Fruit fly (Drosophila melanogaster) whole organism, embryonic: ENCODE data around the gene CG42592.

Source experiments
- ATbp ChIP-seq: fragments of 200-800 bp; sonication (Bioruptor generic); optimal IDR thresholded peaks from 2 replicates; lab custom pipeline; 2017; ENCODE audit warnings: missing biosample characterization, mild to moderate bottlenecking, missing genetic modification characterization, missing genetic modification reagents
- Atf3 ChIP-seq: fragments of 200-800 bp; sonication (Bioruptor generic); optimal IDR thresholded peaks from 3 replicates; lab custom pipeline; 2016; ENCODE audit warnings: missing biosample characterization, missing genetic modification characterization
- CG1024 ChIP-seq: fragments of 200-800 bp; sonication (Bioruptor generic); IDR thresholded peaks from 2 replicates; pipeline ENCODE4 v1.3.6; 2022; ENCODE audit warnings: missing biosample characterization, missing genetic modification characterization
- CG11504 ChIP-seq: fragments of 200-800 bp; sonication (Bioruptor generic); optimal IDR thresholded peaks from 3 replicates; lab custom pipeline; 2019; ENCODE audit warnings: missing biosample characterization, mild to moderate bottlenecking, missing genetic modification characterization, moderate library complexity
- CG12744 ChIP-seq: fragments of 200-800 bp; sonication (Bioruptor generic); optimal IDR thresholded peaks from 2 replicates; lab custom pipeline; 2016; ENCODE audit warnings: missing biosample characterization, missing genetic modification characterization
- CG13287 ChIP-seq: fragments of 200-800 bp; sonication (Bioruptor generic); IDR thresholded peaks from 2 replicates; pipeline ENCODE4 v1.3.6; 2022; ENCODE audit warnings: missing biosample characterization, missing genetic modification characterization; ENCODE audit not compliant: partially characterized antibody
- CG15479 ChIP-seq: fragments of 200-800 bp; sonication (Bioruptor generic); optimal IDR thresholded peaks from 3 replicates; lab custom pipeline; 2019; ENCODE audit warnings: missing biosample characterization, mild to moderate bottlenecking, missing genetic modification characterization, moderate library complexity
- CG15514 ChIP-seq: fragments of 200-800 bp; sonication (Bioruptor generic); optimal IDR thresholded peaks from 3 replicates; lab custom pipeline; 2017; ENCODE audit warnings: missing biosample characterization, missing genetic modification characterization, mild to moderate bottlenecking, moderate library complexity, missing genetic modification reagents
- CG15601 ChIP-seq: fragments of 200-800 bp; sonication (Bioruptor generic); optimal IDR thresholded peaks from 3 replicates; lab custom pipeline; 2019; ENCODE audit warnings: missing biosample characterization, mild to moderate bottlenecking, missing genetic modification characterization, moderate library complexity
- CG1603 ChIP-seq: fragments of 200-800 bp; sonication (Bioruptor generic); optimal IDR thresholded peaks from 2 replicates; lab custom pipeline; 2019; ENCODE audit warnings: missing biosample characterization, mild to moderate bottlenecking, missing genetic modification characterization, moderate library complexity
- CG1647 ChIP-seq: fragments of 200-800 bp; sonication (Bioruptor generic); optimal IDR thresholded peaks from 3 replicates; lab custom pipeline; 2016; ENCODE audit warnings: missing biosample characterization, missing genetic modification characterization
- CG18619 ChIP-seq: fragments of 200-800 bp; sonication (Bioruptor generic); optimal IDR thresholded peaks from 3 replicates; lab custom pipeline; 2017; ENCODE audit warnings: missing biosample characterization, mild to moderate bottlenecking, missing genetic modification characterization
- CG2129 ChIP-seq: fragments of 200-800 bp; sonication (Bioruptor generic); IDR thresholded peaks from 2 replicates; pipeline ENCODE4 v1.3.6; 2022; ENCODE audit warnings: missing biosample characterization, missing genetic modification characterization; ENCODE audit not compliant: partially characterized antibody
- CG2199 ChIP-seq: fragments of 200-800 bp; sonication (Bioruptor generic); IDR thresholded peaks from 3 replicates; pipeline ENCODE4 v1.3.6; 2022; ENCODE audit warnings: missing biosample characterization, missing genetic modification characterization
- CG30020 ChIP-seq: fragments of 200-800 bp; optimal IDR thresholded peaks from 2 replicates; lab custom pipeline; 2019; ENCODE audit warnings: missing biosample characterization, mild to moderate bottlenecking, missing genetic modification characterization, moderate library complexity
- CG31365 ChIP-seq: fragments of 200-800 bp; sonication (Bioruptor generic); optimal IDR thresholded peaks from 2 replicates; lab custom pipeline; 2018; ENCODE audit warnings: missing biosample characterization, mild to moderate bottlenecking, missing genetic modification characterization
- CG3163 ChIP-seq: fragments of 200-800 bp; sonication (Bioruptor generic); optimal IDR thresholded peaks from 3 replicates; lab custom pipeline; 2016; ENCODE audit warnings: missing biosample characterization, missing genetic modification characterization
- CG34422 ChIP-seq: fragments of 200-800 bp; sonication (Bioruptor generic); IDR thresholded peaks from 3 replicates; pipeline ENCODE4 v1.3.6; 2022; ENCODE audit warnings: missing biosample characterization, missing genetic modification characterization
- CG3847 ChIP-seq: fragments of 200-800 bp; sonication (Bioruptor generic); IDR thresholded peaks from 2 replicates; pipeline ENCODE4 v1.3.6; 2022; ENCODE audit warnings: missing biosample characterization, missing genetic modification characterization
- CG4282 ChIP-seq: fragments of 200-800 bp; sonication (Bioruptor generic); optimal IDR thresholded peaks from 2 replicates; lab custom pipeline; 2016; ENCODE audit warnings: missing biosample characterization, missing genetic modification characterization
- CG4820 ChIP-seq: fragments of 200-800 bp; sonication (Bioruptor generic); optimal IDR thresholded peaks from 3 replicates; lab custom pipeline; 2016; ENCODE audit warnings: missing biosample characterization, missing genetic modification characterization
- CG6654 ChIP-seq: fragments of 200-800 bp; sonication (Bioruptor generic); optimal IDR thresholded peaks from 2 replicates; lab custom pipeline; 2017; ENCODE audit warnings: missing biosample characterization, mild to moderate bottlenecking, missing genetic modification characterization
- CG9437 ChIP-seq: fragments of 200-800 bp; sonication (Bioruptor generic); optimal IDR thresholded peaks from 2 replicates; lab custom pipeline; 2018; ENCODE audit warnings: missing biosample characterization, mild to moderate bottlenecking, missing genetic modification characterization
- Doc3 ChIP-seq: fragments of 200-800 bp; sonication (Bioruptor generic); IDR thresholded peaks from 3 replicates; pipeline ENCODE4 v1.3.6; 2022; ENCODE audit warnings: missing biosample characterization, missing genetic modification characterization; ENCODE audit not compliant: partially characterized antibody
- E2f1 ChIP-seq: fragments of 200-800 bp; sonication (Bioruptor generic); IDR thresholded peaks from 2 replicates; pipeline ENCODE4 v1.3.6; 2022; ENCODE audit warnings: missing biosample characterization, missing genetic modification characterization
- Fer3 ChIP-seq: fragments of 200-800 bp; sonication (Bioruptor generic); optimal IDR thresholded peaks from 2 replicates; lab custom pipeline; 2018; ENCODE audit warnings: missing biosample characterization, mild to moderate bottlenecking, missing genetic modification characterization, moderate library complexity
- H15 ChIP-seq: fragments of 200-800 bp; sonication (Bioruptor generic); IDR thresholded peaks from 3 replicates; pipeline ENCODE4 v1.3.6; 2022; ENCODE audit warnings: missing biosample characterization, missing genetic modification characterization
- Lhr ChIP-seq: fragments of 200-800 bp; sonication (Bioruptor generic); optimal IDR thresholded peaks from 3 replicates; lab custom pipeline; 2017; ENCODE audit warnings: mild to moderate bottlenecking, missing biosample characterization, missing genetic modification reagents, missing genetic modification characterization
- NFAT ChIP-seq: fragments of 200-800 bp; sonication (Bioruptor generic); IDR thresholded peaks from 2 replicates; pipeline ENCODE4 v1.3.6; 2022; ENCODE audit warnings: missing biosample characterization, missing genetic modification characterization
- Six4 ChIP-seq: fragments of 200-800 bp; sonication (Bioruptor generic); optimal IDR thresholded peaks from 2 replicates; lab custom pipeline; 2016; ENCODE audit warnings: missing biosample characterization, missing genetic modification characterization
- Sry-β ChIP-seq: fragments of 200-800 bp; sonication (Bioruptor generic); optimal IDR thresholded peaks from 2 replicates; lab custom pipeline; 2018; ENCODE audit warnings: missing biosample characterization, mild to moderate bottlenecking, missing genetic modification characterization, moderate library complexity
- Xbp1 ChIP-seq: fragments of 200-800 bp; sonication (Bioruptor generic); optimal IDR thresholded peaks from 3 replicates; lab custom pipeline; 2016; ENCODE audit warnings: missing biosample characterization, mild to moderate bottlenecking, missing genetic modification characterization
- amos ChIP-seq: fragments of 200-800 bp; sonication (Bioruptor generic); IDR thresholded peaks from 2 replicates; pipeline ENCODE4 v1.3.6; 2022; ENCODE audit warnings: missing biosample characterization, missing genetic modification characterization; ENCODE audit not compliant: partially characterized antibody
- ash1 ChIP-seq: fragments of 200-800 bp; sonication (Bioruptor generic); optimal IDR thresholded peaks from 2 replicates; lab custom pipeline; 2018; ENCODE audit warnings: missing biosample characterization, mild to moderate bottlenecking, missing genetic modification characterization
- bcd ChIP-seq: fragments of 200-800 bp; sonication (Bioruptor generic); optimal IDR thresholded peaks from 2 replicates; lab custom pipeline; 2017; ENCODE audit warnings: missing biosample characterization, mild to moderate bottlenecking, missing genetic modification characterization
- br ChIP-seq: fragments of >200 bp; optimal IDR thresholded peaks from 2 replicates; lab custom pipeline; 2017
- corto ChIP-seq: fragments of 200-800 bp; sonication (Bioruptor generic); optimal IDR thresholded peaks from 2 replicates; lab custom pipeline; 2016; ENCODE audit warnings: missing biosample characterization, mild to moderate bottlenecking, missing genetic modification characterization, moderate library complexity
- crc ChIP-seq: fragments of 200-800 bp; sonication (Bioruptor generic); optimal IDR thresholded peaks from 2 replicates; lab custom pipeline; 2016; ENCODE audit warnings: missing biosample characterization, missing genetic modification characterization
- dmrt11E ChIP-seq: fragments of 200-800 bp; sonication (Bioruptor generic); optimal IDR thresholded peaks from 3 replicates; lab custom pipeline; 2018; ENCODE audit warnings: missing biosample characterization, mild to moderate bottlenecking, missing genetic modification characterization, moderate library complexity
- gcm2 ChIP-seq: fragments of 200-800 bp; sonication (Bioruptor generic); optimal IDR thresholded peaks from 2 replicates; lab custom pipeline; 2016; ENCODE audit warnings: missing biosample characterization, missing genetic modification characterization
- gt ChIP-seq: fragments of 200-800 bp; sonication (Bioruptor generic); IDR thresholded peaks from 2 replicates; pipeline ENCODE4 v1.3.6; 2022; ENCODE audit warnings: missing biosample characterization, missing genetic modification characterization
- lbe ChIP-seq: fragments of 200-800 bp; sonication (Bioruptor generic); optimal IDR thresholded peaks from 2 replicates; lab custom pipeline; 2016; ENCODE audit warnings: missing biosample characterization, mild to moderate bottlenecking, missing genetic modification characterization
- p53 ChIP-seq: fragments of 200-800 bp; sonication (Bioruptor generic); optimal IDR thresholded peaks from 2 replicates; lab custom pipeline; 2016; ENCODE audit warnings: missing biosample characterization, missing genetic modification characterization
- pb ChIP-seq: fragments of 200-800 bp; sonication (Bioruptor generic); optimal IDR thresholded peaks from 3 replicates; lab custom pipeline; 2016; ENCODE audit warnings: missing biosample characterization, missing genetic modification characterization
- psq ChIP-seq: fragments of 200-800 bp; sonication (Bioruptor generic); optimal IDR thresholded peaks from 2 replicates; lab custom pipeline; 2017; ENCODE audit warnings: missing biosample characterization, missing genetic modification characterization
- sc ChIP-seq, 3 experiments: fragments of >200 bp in 2 of 3; fragments of 200-800 bp in 1 of 3; sonication (Bioruptor generic) in 1 of 3; optimal IDR thresholded peaks; 2 replicates in 2 of 3; 3 replicates in 1 of 3; lab custom pipeline; 2017; ENCODE audit warnings: mild to moderate bottlenecking in 1 of 3, missing biosample characterization in 1 of 3, missing genetic modification characterization in 1 of 3, missing genetic modification reagents in 1 of 3
- scrt ChIP-seq: fragments of 200-800 bp; sonication (Bioruptor generic); optimal IDR thresholded peaks from 2 replicates; lab custom pipeline; 2018; ENCODE audit warnings: missing biosample characterization, mild to moderate bottlenecking, missing genetic modification characterization, moderate library complexity
- slp2 ChIP-seq: fragments of 200-800 bp; sonication (Bioruptor generic); optimal IDR thresholded peaks from 2 replicates; lab custom pipeline; 2016; ENCODE audit warnings: missing biosample characterization, missing genetic modification characterization
- sr ChIP-seq: fragments of 200-800 bp; sonication (Bioruptor generic); IDR thresholded peaks from 3 replicates; pipeline ENCODE4 v1.3.6; 2022; ENCODE audit warnings: missing biosample characterization, missing genetic modification characterization
- tgo ChIP-seq: fragments of 200-800 bp; sonication (Bioruptor generic); IDR thresholded peaks from 3 replicates; pipeline ENCODE4 v1.3.6; 2022; ENCODE audit warnings: missing biosample characterization, missing genetic modification characterization

Gene CG42592

DNA sequence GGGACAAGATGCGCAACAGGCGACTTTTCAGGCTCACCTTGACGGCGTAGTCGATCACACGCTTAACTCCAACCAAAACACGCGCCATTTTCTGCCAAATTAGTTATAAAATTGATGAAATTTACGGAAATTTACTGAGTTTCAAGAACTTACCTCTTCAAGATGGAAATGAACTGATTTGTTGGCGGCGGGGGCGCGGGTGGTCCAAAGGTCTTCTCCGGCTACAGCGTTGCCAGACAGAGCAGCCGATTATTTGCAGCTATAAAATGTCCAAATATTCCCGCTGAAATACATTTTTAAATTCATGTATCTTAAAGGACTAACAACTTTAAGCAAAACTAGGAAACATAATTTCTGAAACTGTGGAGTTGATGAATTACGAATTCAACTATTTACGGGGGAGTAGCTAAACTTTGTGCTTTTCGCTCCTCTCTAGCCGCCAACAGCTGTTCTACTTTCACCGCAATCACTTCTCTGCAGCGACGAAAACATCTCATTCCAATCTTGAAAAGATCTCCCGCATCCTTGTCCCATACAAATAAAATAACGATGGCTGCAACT, 33.3 kb downstream of the CG42592 start, which contains the start of the genes Etfb and CG7789 (continued):
- peak; percentile 83 for TF ChIP-seq Sry-β
- TF ChIP-seq CG1024 (GFP tag; lab: Robert Waterston, UW), result peak; percentile 43; the same call in 1 of the 2 replicates
- peak; percentile 65 for TF ChIP-seq CG1647 (GFP tag; lab: Kevin White, UChicago)
- TF ChIP-seq Six4, result peak; percentile 14
- peak; percentile 32 for TF ChIP-seq CG30020
- peak; percentile 25 for TF ChIP-seq Lhr
- TF ChIP-seq H15 (GFP tag; lab: Robert Waterston, UW), result peak; percentile 61; the same call in 2 of the 3 replicates
- TF ChIP-seq CG31365, result no peak
- TF ChIP-seq pb (GFP tag; lab: Kevin White, UChicago), result peak; percentile 79
- TF ChIP-seq CG4820, result peak; percentile 35
- peak; percentile 55 for TF ChIP-seq CG12744
- no peak for TF ChIP-seq psq
- TF ChIP-seq ATbp (GFP tag; lab: Kevin White, UChicago), result no peak
- TF ChIP-seq amos, result peak; percentile 80
- peak; percentile 70 for TF ChIP-seq bcd
- peak; percentile 79; the same call in 1 of the 2 replicates for TF ChIP-seq NFAT (GFP tag; lab: Robert Waterston, UW)
- no peak for TF ChIP-seq CG2199
- no peak for TF ChIP-seq p53
- TF ChIP-seq ash1 (GFP tag; lab: Kevin White, UChicago), result no peak
- TF ChIP-seq lbe, result no peak
- TF ChIP-seq CG18619 (GFP tag; lab: Kevin White, UChicago), result peak; percentile 72
- no peak for TF ChIP-seq sr
- no peak for TF ChIP-seq CG9437 (GFP tag; lab: Kevin White, UChicago)
- peak; percentile 84 for TF ChIP-seq Xbp1
- TF ChIP-seq CG6654 (GFP tag; lab: Kevin White, UChicago), result peak; percentile 21
- peak; percentile 66 for TF ChIP-seq tgo (GFP tag; lab: Robert Waterston, UW)
- no peak for TF ChIP-seq CG11504 (tag; lab: Kevin White, UChicago)
- TF ChIP-seq sc (optimal IDR thresholded peaks at IDR 0.05; lab: Kevin White, UChicago), result no peak
- no peak for TF ChIP-seq sc (GFP tag; optimal IDR thresholded peaks at IDR 0.05; lab: Kevin White, UChicago)
- TF ChIP-seq br (lab: Kevin White, UChicago), result no peak
- TF ChIP-seq CG2129 (GFP tag; lab: Robert Waterston, UW), result peak; percentile 81
- no peak for TF ChIP-seq corto (GFP tag; lab: Kevin White, UChicago)
- peak; percentile 94 for TF ChIP-seq CG3847
- TF ChIP-seq CG15514 (GFP tag; lab: Kevin White, UChicago), result peak; percentile 74
- TF ChIP-seq CG3163 (GFP tag; lab: Kevin White, UChicago), result peak; percentile 63
- peak; percentile 53 for TF ChIP-seq dmrt11E
- peak; percentile 81 for TF ChIP-seq scrt (GFP tag; lab: Kevin White, UChicago)
- TF ChIP-seq CG13287 (GFP tag; lab: Robert Waterston, UW), result peak; percentile 93
- TF ChIP-seq slp2 (GFP tag; lab: Kevin White, UChicago), result no peak
- no peak for TF ChIP-seq CG15479
- TF ChIP-seq CG4282 (GFP tag; lab: Kevin White, UChicago), result peak; percentile 58
- TF ChIP-seq CG34422 (GFP tag; lab: Robert Waterston, UW), result peak; percentile 93
- TF ChIP-seq gcm2, result peak; percentile 61
- TF ChIP-seq CG15601 (tag; lab: Kevin White, UChicago), result no peak
- no peak for TF ChIP-seq crc
- TF ChIP-seq Atf3, result peak; percentile 64
- peak; percentile 73 for TF ChIP-seq E2f1 (GFP tag; lab: Robert Waterston, UW)
- TF ChIP-seq Doc3 (GFP tag; lab: Robert Waterston, UW), result peak; percentile 83
- no peak for TF ChIP-seq gt
- peak; percentile 78 for TF ChIP-seq Fer3
- TF ChIP-seq CG1603 (tag; lab: Kevin White, UChicago), result peak; percentile 87
